Worm (Caenorhabditis elegans) whole organism, late embryonic: ENCODE data around the gene mapk-15.

Source experiments
- ahr-1 ChIP-seq: sonication (generic microtip); optimal IDR thresholded peaks from 2 replicates; lab custom pipeline; 2016; ENCODE audit warnings: missing genetic modification characterization, missing compliant biosample characterization
- ama-1 ChIP-seq: fragments of 150-350 bp; optimal IDR thresholded peaks from 2 replicates; lab custom pipeline; 2014
- ceh-19 ChIP-seq: fragments of 200-800 bp; sonication (Bioruptor generic); optimal IDR thresholded peaks from 2 replicates; lab custom pipeline; 2018; ENCODE audit warnings: mild to moderate bottlenecking, missing genetic modification characterization, missing compliant biosample characterization
- ceh-22 ChIP-seq: sonication (generic microtip); optimal IDR thresholded peaks from 2 replicates; lab custom pipeline; 2017; ENCODE audit warnings: missing biosample characterization, missing genetic modification characterization
- ceh-6 ChIP-seq: fragments of 200-800 bp; sonication (Bioruptor generic); optimal IDR thresholded peaks from 2 replicates; lab custom pipeline; 2018; ENCODE audit warnings: mild to moderate bottlenecking, missing genetic modification characterization, missing compliant biosample characterization
- elt-4 ChIP-seq: sonication (generic microtip); optimal IDR thresholded peaks from 2 replicates; lab custom pipeline; 2016; ENCODE audit warnings: missing genetic modification characterization, missing compliant biosample characterization
- pha-4 ChIP-seq: fragments of 150-350 bp; optimal IDR thresholded peaks from 2 replicates; lab custom pipeline; 2018; ENCODE audit warnings: missing biosample characterization, missing genetic modification reagents, missing genetic modification characterization
- tbx-2 ChIP-seq: sonication (generic microtip); optimal IDR thresholded peaks from 2 replicates; lab custom pipeline; 2016; ENCODE audit warnings: missing genetic modification characterization, missing compliant biosample characterization
- unc-55 ChIP-seq: sonication (generic microtip); optimal IDR thresholded peaks from 2 replicates; lab custom pipeline; 2017; ENCODE audit warnings: missing biosample characterization, missing genetic modification reagents, missing genetic modification characterization

ce11 chrIII:6087705-6088359, 20.2 kb downstream of the mapk-15 start, which contains the start of gene wht-1:
- TF ChIP-seq ahr-1 (no peak), pha-4 (tag; lab: Kevin White, UChicago) (no peak), tbx-2 (tag; lab: Kevin White, UChicago) (no peak), ceh-6 (GFP tag; lab: Kevin White, UChicago) (no peak), ceh-22 (tag; lab: Kevin White, UChicago) (no peak), unc-55 (no peak), ama-1 (lab: Kevin White, UChicago) (no peak), ceh-19 (GFP tag; lab: Kevin White, UChicago) (no peak), elt-4 (no peak)
